Worm (Caenorhabditis elegans) whole organism, L4 larva: ENCODE data around the gene ints-11.

ENCODE experiments used
- F26F4.8 ChIP-seq: fragments of 200-800 bp; sonication (Bioruptor generic); conservative IDR thresholded peaks from 2 replicates; pipeline ENCODE4 v1.3.6; 2022; ENCODE audit warnings: missing genetic modification characterization, missing compliant biosample characterization
- R02D3.7 ChIP-seq: fragments of 150-350 bp; sonication (generic microtip); optimal IDR thresholded peaks from 3 replicates; lab custom pipeline; 2014; ENCODE audit warnings: missing biosample characterization, missing genetic modification characterization
- aha-1 ChIP-seq: fragments of 150-350 bp; peaks from one replicate; lab custom pipeline; 2014; ENCODE audit warnings: missing biosample characterization, missing genetic modification characterization
- ama-1 ChIP-seq: fragments of 150-350 bp; optimal IDR thresholded peaks from 2 replicates; lab custom pipeline; 2014; ENCODE audit warnings: inconsistent platforms, mixed read lengths
- ceh-20 ChIP-seq: fragments of 200-800 bp; sonication (Bioruptor generic); IDR thresholded peaks from 2 replicates; pipeline ENCODE4 v1.3.6; 2022; ENCODE audit warnings: missing genetic modification reagents, missing genetic modification characterization, missing compliant biosample characterization
- ceh-28 ChIP-seq: fragments of 150-350 bp; optimal IDR thresholded peaks from 2 replicates; lab custom pipeline; 2014; ENCODE audit warnings: missing biosample characterization, missing genetic modification reagents, missing genetic modification characterization
- ces-1 ChIP-seq: fragments of 150-350 bp; sonication (generic microtip); optimal IDR thresholded peaks from 4 replicates; lab custom pipeline; 2014; ENCODE audit warnings: missing biosample characterization, missing genetic modification reagents, missing genetic modification characterization
- daf-16 ChIP-seq, 3 experiments: sonication (generic microtip); optimal IDR thresholded peaks; 2 replicates each; lab custom pipeline; 2016 to 2017; ENCODE audit warnings: missing genetic modification characterization in 3 of 3, missing genetic modification reagents in 3 of 3, mild to moderate bottlenecking in 2 of 3, missing compliant biosample characterization in 2 of 3, missing biosample characterization in 1 of 3, moderate library complexity in 1 of 3
- dmd-6 ChIP-seq: fragments of 200-800 bp; sonication (Bioruptor generic); IDR thresholded peaks from 2 replicates; pipeline ENCODE4 v1.3.6; 2022; ENCODE audit warnings: missing genetic modification reagents, missing genetic modification characterization, missing compliant biosample characterization
- dmd-9 ChIP-seq: fragments of 200-800 bp; sonication (Bioruptor generic); IDR thresholded peaks from 2 replicates; pipeline ENCODE4 v1.3.6; 2022; ENCODE audit warnings: missing genetic modification reagents, missing genetic modification characterization, missing compliant biosample characterization
- dve-1 ChIP-seq: sonication (generic microtip); optimal IDR thresholded peaks from 2 replicates; lab custom pipeline; 2017; ENCODE audit warnings: antibody characterized with exemption, mild to moderate bottlenecking, missing genetic modification characterization, missing compliant biosample characterization; ENCODE audit not compliant: insufficient read depth
- fkh-10 ChIP-seq: fragments of 150-350 bp; optimal IDR thresholded peaks from 2 replicates; lab custom pipeline; 2014; ENCODE audit warnings: missing biosample characterization, missing genetic modification reagents, missing genetic modification characterization
- fos-1 ChIP-seq: fragments of 150-350 bp; optimal IDR thresholded peaks from 2 replicates; lab custom pipeline; 2014; ENCODE audit warnings: missing biosample characterization, missing genetic modification characterization
- hlh-11 ChIP-seq: fragments of 200-800 bp; sonication (Bioruptor generic); optimal IDR thresholded peaks from 2 replicates; lab custom pipeline; 2018; ENCODE audit warnings: mild to moderate bottlenecking, missing genetic modification characterization, missing compliant biosample characterization
- hlh-30 ChIP-seq: sonication (generic microtip); optimal IDR thresholded peaks from 2 replicates; lab custom pipeline; 2017; ENCODE audit warnings: antibody characterized with exemption, mild to moderate bottlenecking, missing genetic modification characterization, missing compliant biosample characterization; ENCODE audit not compliant: insufficient read depth
- jun-1 ChIP-seq: fragments of 150-350 bp; optimal IDR thresholded peaks from 2 replicates; lab custom pipeline; 2014; ENCODE audit warnings: missing biosample characterization, missing genetic modification reagents, missing genetic modification characterization
- lin-38 ChIP-seq: fragments of 200-800 bp; sonication (Bioruptor generic); IDR thresholded peaks from 2 replicates; pipeline ENCODE4 v1.3.6; 2022; ENCODE audit warnings: missing genetic modification reagents, missing genetic modification characterization, missing compliant biosample characterization
- lin-39 ChIP-seq: fragments of 150-350 bp; optimal IDR thresholded peaks from 2 replicates; lab custom pipeline; 2014; ENCODE audit warnings: missing biosample characterization, missing genetic modification reagents, missing genetic modification characterization
- lsy-2 ChIP-seq, 2 experiments: fragments of 150-350 bp in 1 of 2; sonication (generic microtip) in 1 of 2; optimal IDR thresholded peaks; 2 replicates each; lab custom pipeline; 2014 to 2017; ENCODE audit warnings: missing biosample characterization in 2 of 2, missing genetic modification characterization in 2 of 2
- madf-9 ChIP-seq: fragments of 200-800 bp; sonication (Bioruptor generic); conservative IDR thresholded peaks from 2 replicates; pipeline ENCODE4 v1.3.6; 2022; ENCODE audit warnings: missing genetic modification reagents, missing genetic modification characterization, missing compliant biosample characterization
- mep-1 ChIP-seq: fragments of 150-350 bp; sonication (generic microtip); optimal IDR thresholded peaks from 3 replicates; lab custom pipeline; 2014; ENCODE audit warnings: missing biosample characterization, missing genetic modification characterization
- mes-2 ChIP-seq: sonication (generic microtip); optimal IDR thresholded peaks from 2 replicates; lab custom pipeline; 2016; ENCODE audit warnings: missing genotype, mild to moderate bottlenecking, missing genetic modification characterization, missing compliant biosample characterization; ENCODE audit not compliant: poor library complexity, severe bottlenecking
- mxl-2 ChIP-seq: fragments of 200-800 bp; sonication (Bioruptor generic); conservative IDR thresholded peaks from 2 replicates; pipeline ENCODE4 v1.3.6; 2022; ENCODE audit warnings: missing genetic modification reagents, missing genetic modification characterization, missing compliant biosample characterization
- nhr-11 ChIP-seq: fragments of 150-350 bp; optimal IDR thresholded peaks from 2 replicates; lab custom pipeline; 2014; ENCODE audit warnings: missing biosample characterization, missing genetic modification characterization
- nhr-25 ChIP-seq: sonication (generic microtip); optimal IDR thresholded peaks from 2 replicates; lab custom pipeline; 2017; ENCODE audit warnings: missing genetic modification characterization, mild to moderate bottlenecking, missing compliant biosample characterization, antibody characterized with exemption, moderate library complexity, borderline replicate concordance; ENCODE audit not compliant: insufficient read depth
- nhr-76 ChIP-seq: fragments of 150-350 bp; optimal IDR thresholded peaks from 2 replicates; lab custom pipeline; 2014; ENCODE audit warnings: missing biosample characterization, missing genetic modification characterization
- nhr-77 ChIP-seq: fragments of 150-350 bp; optimal IDR thresholded peaks from 2 replicates; lab custom pipeline; 2014; ENCODE audit warnings: missing biosample characterization, missing genetic modification characterization
- saeg-2 ChIP-seq: fragments of 200-800 bp; sonication (Bioruptor generic); IDR thresholded peaks from 2 replicates; pipeline ENCODE4 v1.3.6; 2022; ENCODE audit warnings: missing genetic modification reagents, missing genetic modification characterization, missing compliant biosample characterization
- skn-1 ChIP-seq: fragments of 150-350 bp; optimal IDR thresholded peaks from 2 replicates; lab custom pipeline; 2014; ENCODE audit warnings: missing biosample characterization, missing genetic modification characterization
- tra-1 ChIP-seq: fragments of 200-800 bp; sonication (Bioruptor generic); IDR thresholded peaks from 2 replicates; pipeline ENCODE4 v1.3.6; 2022; ENCODE audit warnings: missing genetic modification reagents, missing genetic modification characterization, missing compliant biosample characterization
- unc-39 ChIP-seq: sonication (generic microtip); optimal IDR thresholded peaks from 2 replicates; lab custom pipeline; 2017; ENCODE audit warnings: missing biosample characterization, missing genetic modification characterization
- unc-62 ChIP-seq, 3 experiments: fragments of 150-350 bp in 1 of 3; sonication (generic microtip); optimal IDR thresholded peaks in 2 of 3; peaks in 1 of 3; 1 replicate in 1 of 3; 2 replicates in 2 of 3; lab custom pipeline; 2014 to 2017; ENCODE audit warnings: missing biosample characterization in 3 of 3, missing genetic modification characterization in 3 of 3, missing genetic modification reagents in 3 of 3, missing genotype in 1 of 3
- zfp-2 ChIP-seq: sonication (generic microtip); optimal IDR thresholded peaks from 2 replicates; lab custom pipeline; 2016; ENCODE audit warnings: mild to moderate bottlenecking, missing genetic modification characterization, missing compliant biosample characterization
- ztf-11 ChIP-seq: fragments of 150-350 bp; optimal IDR thresholded peaks from 2 replicates; lab custom pipeline; 2014; ENCODE audit warnings: missing biosample characterization, missing genetic modification characterization

The ints-11 gene

DNA sequence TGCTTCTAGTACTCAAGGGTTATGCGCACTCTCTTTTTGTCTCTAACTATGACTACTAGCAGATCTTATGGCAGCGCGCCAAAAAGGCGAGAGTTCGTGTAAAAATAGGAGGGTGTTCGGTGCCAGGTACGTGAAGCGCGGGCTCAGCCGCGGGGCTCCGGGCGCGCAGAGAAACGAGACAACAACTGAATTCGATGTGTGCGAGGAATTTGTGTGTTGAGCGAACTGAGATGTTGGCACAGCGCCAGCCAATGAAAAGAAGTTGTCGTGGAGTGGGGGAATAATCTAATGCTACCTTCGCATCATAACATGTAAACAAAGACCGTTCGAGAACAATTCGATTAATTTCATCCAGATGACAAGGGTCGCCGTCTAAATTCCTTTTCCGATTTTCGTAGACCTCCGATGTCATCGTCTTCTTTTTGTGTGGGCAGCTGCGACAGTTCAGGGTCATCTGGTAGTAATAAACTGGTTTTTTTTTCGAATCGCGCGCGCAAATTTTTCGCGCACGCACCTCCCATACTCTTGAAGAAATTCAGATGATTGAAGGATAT, 11.8 kb downstream of the ints-11 start (continued):
- TF ChIP-seq mxl-2 (GFP tag; lab: Robert Waterston, UW) (0 out of 2 replicates have a peak, but pooled peaks have one; percentile 15), lin-38 (peak; percentile 32; the same call in 1 of the 2 replicates), ceh-20 (GFP tag; lab: Robert Waterston, UW) (peak; percentile 39; the same call in 1 of the 2 replicates), nhr-25 (tag; lab: Kevin White, UChicago) (peak; percentile 42), lsy-2 (tag; optimal IDR thresholded peaks at IDR 0.05; lab: Kevin White, UChicago) (peak; percentile 46 to 78), nhr-11 (peak; percentile 73), nhr-77 (tag; lab: Kevin White, UChicago) (peak; percentile 16), hlh-30 (peak; percentile 54), jun-1 (no peak), R02D3.7 (tag; lab: Kevin White, UChicago) (no peak), nhr-76 (tag; lab: Kevin White, UChicago) (no peak), fkh-10 (GFP tag; lab: Kevin White, UChicago) (peak; percentile 67), ztf-11 (tag; lab: Kevin White, UChicago) (no peak), dve-1 (peak; percentile 24)

DNA sequence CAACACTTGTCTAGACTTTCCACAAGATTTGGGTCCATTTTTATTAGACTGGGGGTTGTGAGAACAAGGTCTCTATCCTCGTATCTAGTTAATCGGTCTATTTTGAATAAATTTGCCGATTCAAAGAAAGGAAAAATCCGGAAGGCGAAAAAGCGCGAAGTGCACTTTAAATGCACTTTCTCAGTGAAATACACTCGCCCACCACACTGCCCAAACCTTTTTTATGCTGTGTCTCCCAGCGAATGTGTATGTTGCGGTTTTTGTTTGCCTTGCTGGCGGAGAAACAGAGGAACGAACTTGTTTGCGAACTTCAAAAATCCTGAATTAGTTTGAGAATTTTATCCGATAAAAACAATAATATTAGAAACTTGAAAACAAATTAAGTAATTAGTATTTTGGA, 12.5 kb downstream of the ints-11 start:
- TF ChIP-seq ceh-20 (GFP tag; lab: Robert Waterston, UW): no peak
- TF ChIP-seq daf-16 (GFP tag; optimal IDR thresholded peaks at IDR 0.05; lab: Kevin White, UChicago): no peak
- no peak for TF ChIP-seq daf-16 (tag; optimal IDR thresholded peaks at IDR 0.05; lab: Kevin White, UChicago)
- TF ChIP-seq ceh-28 (tag; lab: Kevin White, UChicago): no peak
- no peak for TF ChIP-seq madf-9 (GFP tag; lab: Robert Waterston, UW)
- TF ChIP-seq mep-1: peak; percentile 20
- TF ChIP-seq saeg-2 (GFP tag; lab: Robert Waterston, UW): peak; percentile 12; the same call in 1 of the 2 replicates
- TF ChIP-seq nhr-76 (tag; lab: Kevin White, UChicago): no peak
- peak; percentile 44 for TF ChIP-seq mes-2 (tag; lab: Kevin White, UChicago)
- no peak for TF ChIP-seq unc-39
- TF ChIP-seq ama-1 (lab: Kevin White, UChicago): peak; percentile 9
- TF ChIP-seq, all 104 proteins: peak for 4

ce11 chrII:8129495-8130010, 13.7 kb downstream of the ints-11 start, which contains the start of gene ulp-4:
TSS of gene ulp-4 (plus strand) at chrII:8129960.
- TF ChIP-seq hlh-11 (tag; lab: Kevin White, UChicago) (peak; percentile 18), tra-1 (GFP tag; lab: Robert Waterston, UW) (peak; percentile 40; the same call in 1 of the 2 replicates), dve-1 (peak; percentile 26), hlh-30 (no peak), mes-2 (tag; lab: Kevin White, UChicago) (peak; percentile 30), nhr-25 (tag; lab: Kevin White, UChicago) (peak; percentile 30), skn-1 (tag; lab: Kevin White, UChicago) (no peak), fos-1 (tag; lab: Kevin White, UChicago) (no peak), lsy-2 (tag; optimal IDR thresholded peaks at IDR 0.05; lab: Kevin White, UChicago) (peak in 1 of 2 experiments; percentile 19), F26F4.8 (no peak), dmd-9 (no peak), dmd-6 (GFP tag; lab: Robert Waterston, UW) (peak; percentile 46; the same call in 1 of the 2 replicates), aha-1 (tag; lab: Kevin White, UChicago) (peak; percentile 70), unc-62 (GFP tag; optimal IDR thresholded peaks at IDR 0.05 in 1 of 2; lab: Kevin White, UChicago) (peak in 1 of 2 experiments; percentile 73), unc-62 (tag; optimal IDR thresholded peaks at IDR 0.05; lab: Kevin White, UChicago) (no peak), zfp-2 (tag; lab: Kevin White, UChicago) (no peak), ces-1 (GFP tag; lab: Kevin White, UChicago) (no peak), lin-39 (tag; lab: Kevin White, UChicago) (no peak), daf-16 (GFP tag; optimal IDR thresholded peaks at IDR 0.05; lab: Kevin White, UChicago) (peak in 1 of 2 experiments; percentile 10), daf-16 (tag; optimal IDR thresholded peaks at IDR 0.05; lab: Kevin White, UChicago) (no peak)
- TF ChIP-seq, all 104 proteins: peak for 10
